Fruit fly (Drosophila melanogaster): ENCODE measurements around the gene Cyp6d5.

- no peak for TF ChIP-seq CTCF (optimal IDR thresholded peaks at IDR 0.05)
- no peak for TF ChIP-seq CG8478 (optimal IDR thresholded peaks at IDR 0.05)
Observed at dm6 chr3R:14057132-14057855, 28.3 kb downstream of the Cyp6d5 start.

Data from S2 (cell line).